Fruit fly (Drosophila melanogaster): ENCODE results near the gene ppk24.

Gene ppk24

dm6 chr3R:31265430-31265829 lies at the start of gene ppk24:
ppk24 (plus strand) TSS chr3R:31265730.
- no peak for TF ChIP-seq CG8478 (optimal IDR thresholded peaks at IDR 0.05)
- no peak for TF ChIP-seq psq (optimal IDR thresholded peaks at IDR 0.05)
- no peak for TF ChIP-seq usp (GFP tag; optimal IDR thresholded peaks at IDR 0.05)
- TF ChIP-seq EcR (GFP tag; optimal IDR thresholded peaks at IDR 0.05), result no peak
- no peak for TF ChIP-seq Dll (optimal IDR thresholded peaks at IDR 0.05)
- TF ChIP-seq pan (optimal IDR thresholded peaks at IDR 0.05), result no peak

DNA sequence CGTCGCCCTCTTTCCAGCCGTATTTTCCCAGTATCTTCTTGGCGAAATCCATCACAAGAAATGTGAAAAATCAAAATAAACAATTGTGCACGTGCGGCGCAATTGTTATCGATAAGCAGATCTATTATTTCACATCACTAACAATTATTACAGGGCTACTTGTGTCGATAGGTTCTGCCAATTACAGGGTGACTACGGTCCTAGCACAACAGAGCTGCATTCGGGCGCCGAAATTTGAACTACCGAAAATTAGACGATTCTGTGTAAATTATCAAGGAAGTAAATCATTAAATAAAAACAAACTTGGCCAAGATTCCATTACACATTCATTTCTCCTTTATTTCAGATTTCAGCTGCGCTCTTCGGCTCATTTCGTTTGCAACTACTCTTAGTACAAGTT lies 49.7 kb upstream of the ppk24 start, which contains the start of gene CG15561:
Gene CG15561 (minus strand): TSS at position 113 of the 400 bp plus-strand sequence.
- no peak for TF ChIP-seq psq (optimal IDR thresholded peaks at IDR 0.05)
- TF ChIP-seq usp (GFP tag; optimal IDR thresholded peaks at IDR 0.05), result no peak
- no peak for TF ChIP-seq EcR (GFP tag; optimal IDR thresholded peaks at IDR 0.05)
- TF ChIP-seq Dll (optimal IDR thresholded peaks at IDR 0.05), result no peak
- TF ChIP-seq pan (optimal IDR thresholded peaks at IDR 0.05), result no peak
- TF ChIP-seq CG8478 (optimal IDR thresholded peaks at IDR 0.05), result no peak

DNA sequence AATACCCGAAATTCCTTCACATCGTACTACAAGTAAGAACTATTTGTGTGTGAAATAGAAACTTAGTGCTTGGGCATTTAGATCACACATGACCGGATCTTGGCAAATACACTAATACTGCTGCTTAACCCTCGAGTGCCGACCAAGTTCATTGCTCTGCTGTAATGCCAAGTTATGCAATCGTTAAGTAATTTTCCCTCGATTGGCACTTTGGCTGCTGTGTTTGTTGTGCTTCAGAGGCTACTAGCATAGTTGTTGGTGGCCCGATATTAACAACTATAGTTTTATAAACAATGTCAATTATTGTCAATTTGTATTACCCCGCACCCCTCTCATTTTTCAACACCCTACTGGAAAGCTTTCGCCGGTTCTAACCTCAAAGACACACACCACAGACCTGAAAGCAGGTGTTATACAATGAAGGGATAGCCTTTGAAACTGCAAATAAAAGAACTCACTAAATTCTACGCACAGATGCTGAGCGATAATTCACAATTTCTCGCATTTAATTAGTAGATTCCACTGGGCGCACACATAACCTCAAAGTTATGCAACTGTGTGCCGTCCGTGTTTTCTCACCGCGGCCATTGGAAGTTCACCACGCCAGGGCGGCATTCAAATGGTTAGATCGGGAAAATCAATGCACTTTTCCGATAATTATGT lies 47.2 kb upstream of the ppk24 start:
- TF ChIP-seq pan (optimal IDR thresholded peaks at IDR 0.05) (no peak), EcR (GFP tag; optimal IDR thresholded peaks at IDR 0.05) (peak in 1 of 2 experiments; percentile 86), Dll (optimal IDR thresholded peaks at IDR 0.05) (no peak)

DNA sequence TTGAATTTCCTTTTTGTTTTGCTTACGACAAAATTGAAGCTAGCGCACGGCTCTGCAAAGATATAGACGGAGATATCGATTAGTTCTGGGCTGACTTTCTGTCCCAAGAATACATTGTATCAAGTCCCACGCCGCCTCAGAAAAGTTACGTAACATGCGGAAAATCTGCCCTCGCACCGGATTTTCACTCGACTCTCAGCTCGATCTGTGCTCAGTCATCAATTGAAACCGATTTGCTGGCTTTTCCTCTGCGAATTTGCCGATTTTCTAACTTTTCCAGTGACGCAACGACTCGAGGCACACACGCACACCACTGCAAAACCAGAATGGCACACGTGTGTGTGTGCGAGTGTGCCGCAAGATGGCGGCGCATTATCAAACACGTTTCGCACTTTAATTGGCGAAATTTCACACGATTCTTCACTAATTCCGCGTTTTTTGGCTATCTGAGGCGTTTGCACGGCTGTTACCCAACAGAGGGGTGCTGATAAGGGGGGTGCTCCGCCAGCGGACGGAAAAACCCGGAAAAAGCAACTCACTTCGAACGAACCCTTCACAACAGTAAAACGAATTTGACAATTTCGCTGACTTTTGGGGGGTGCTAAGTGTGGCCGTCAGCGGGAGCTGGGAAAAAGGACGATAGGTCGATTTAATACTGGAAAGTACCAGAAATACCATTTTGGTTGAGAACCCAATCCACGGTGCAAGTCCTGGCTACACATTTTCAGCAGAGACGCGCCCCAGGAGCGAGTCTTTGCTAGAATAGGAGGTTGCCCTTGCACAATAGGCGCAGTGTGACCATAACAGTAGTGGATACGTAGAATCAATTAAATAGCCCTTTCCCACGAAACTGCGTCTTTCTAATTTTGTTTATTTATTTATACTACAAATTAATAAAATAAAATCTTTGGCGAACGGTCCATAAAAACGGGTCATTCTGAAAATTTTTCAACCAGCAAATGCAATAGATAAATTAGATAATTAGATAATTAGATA lies 46.2 kb upstream of the ppk24 start, which contains the start of gene ATPsynC:
Gene ATPsynC (minus strand): TSS at position 634 of the 996 bp plus-strand sequence.
- TF ChIP-seq usp (GFP tag; optimal IDR thresholded peaks at IDR 0.05) (no peak), Dll (optimal IDR thresholded peaks at IDR 0.05) (no peak), CG8478 (optimal IDR thresholded peaks at IDR 0.05) (no peak), pan (optimal IDR thresholded peaks at IDR 0.05) (no peak), EcR (GFP tag; optimal IDR thresholded peaks at IDR 0.05) (no peak), psq (optimal IDR thresholded peaks at IDR 0.05) (no peak)

- TF ChIP-seq Dll (optimal IDR thresholded peaks at IDR 0.05) (no peak), pan (optimal IDR thresholded peaks at IDR 0.05) (no peak), usp (GFP tag; optimal IDR thresholded peaks at IDR 0.05) (no peak)
These were observed 44.8 kb upstream of the ppk24 start, which contains the start of gene CG12054 for dm6 chr3R:31220456-31221336. CG12054 (plus strand) TSS chr3R:31220702.

DNA sequence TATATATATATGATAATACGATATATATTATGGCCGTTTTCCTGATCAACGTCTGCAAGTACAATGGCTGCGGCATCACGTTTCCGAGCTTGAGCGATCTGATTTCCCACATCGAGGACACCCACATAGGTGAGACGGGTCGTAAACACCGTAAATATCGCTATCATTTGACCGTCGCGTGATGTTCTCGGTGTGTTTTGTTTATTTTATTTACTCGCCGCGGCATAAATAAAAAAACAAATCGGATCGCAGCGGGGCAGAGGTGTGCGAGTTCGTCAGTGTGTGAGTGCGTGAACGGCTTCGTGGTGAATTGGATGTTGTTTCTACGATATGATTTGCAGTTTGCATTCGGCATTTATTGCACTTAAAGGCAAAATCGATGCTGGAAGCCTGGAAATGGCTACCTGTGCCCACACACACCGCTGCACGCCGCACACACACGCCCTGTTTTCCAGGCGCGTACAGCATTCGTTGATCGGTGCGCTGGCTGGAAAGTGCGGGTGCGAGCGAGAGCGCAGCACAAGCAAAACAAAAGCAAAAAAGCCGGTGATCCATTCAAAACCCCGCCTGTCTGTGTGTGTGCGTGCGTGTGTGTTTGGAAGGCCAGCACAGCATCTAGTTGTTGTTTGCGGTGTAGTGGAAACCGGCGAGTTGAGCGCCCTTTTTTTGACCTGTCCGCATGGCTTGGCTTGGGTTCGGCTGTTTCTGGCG lies 44.0 kb upstream of the ppk24 start:
- TF ChIP-seq CG8478 (optimal IDR thresholded peaks at IDR 0.05) (no peak), usp (GFP tag; optimal IDR thresholded peaks at IDR 0.05) (no peak), Dll (optimal IDR thresholded peaks at IDR 0.05) (no peak), psq (optimal IDR thresholded peaks at IDR 0.05) (no peak), EcR (GFP tag; optimal IDR thresholded peaks at IDR 0.05) (no peak), pan (optimal IDR thresholded peaks at IDR 0.05) (no peak)

DNA sequence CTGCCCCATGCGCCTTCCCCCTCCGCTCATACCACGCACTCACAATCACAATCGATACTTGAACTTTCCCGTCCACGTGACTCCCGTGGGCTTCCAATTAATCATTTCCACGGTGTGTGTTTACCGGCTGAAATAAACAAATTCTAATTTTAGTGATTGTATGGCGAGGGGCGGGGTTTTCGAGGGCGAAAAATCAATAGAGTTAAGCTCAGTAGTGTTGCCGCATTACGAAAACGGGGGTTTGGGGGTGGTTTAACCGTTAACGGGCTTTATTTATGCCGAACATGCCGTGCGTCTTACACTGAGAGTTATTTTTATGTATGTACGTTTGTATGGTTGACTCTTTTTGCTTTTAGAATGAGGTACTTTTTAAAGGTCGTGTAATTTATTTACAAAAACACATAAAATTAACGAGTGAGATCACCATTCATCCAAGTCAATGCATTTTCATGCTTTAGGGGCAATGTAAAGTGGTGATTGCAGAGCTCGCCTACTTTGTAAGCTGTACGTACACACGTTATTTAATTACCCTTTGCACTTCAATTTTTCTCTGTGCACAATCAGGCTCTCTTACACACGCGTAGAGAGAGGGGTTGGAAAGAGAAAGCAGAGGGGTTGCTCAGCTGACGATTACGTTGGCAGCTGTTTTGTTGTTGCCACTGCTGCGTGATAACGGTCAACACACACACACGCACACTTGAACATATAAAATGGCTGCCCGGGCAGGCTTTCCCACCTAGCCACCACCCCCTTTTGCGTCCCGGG lies 43.2 kb upstream of the ppk24 start:
- TF ChIP-seq usp (GFP tag; optimal IDR thresholded peaks at IDR 0.05) (no peak), Dll (optimal IDR thresholded peaks at IDR 0.05) (no peak), pan (optimal IDR thresholded peaks at IDR 0.05) (no peak), CG8478 (optimal IDR thresholded peaks at IDR 0.05) (no peak), EcR (GFP tag; optimal IDR thresholded peaks at IDR 0.05) (no peak), psq (optimal IDR thresholded peaks at IDR 0.05) (no peak)

DNA sequence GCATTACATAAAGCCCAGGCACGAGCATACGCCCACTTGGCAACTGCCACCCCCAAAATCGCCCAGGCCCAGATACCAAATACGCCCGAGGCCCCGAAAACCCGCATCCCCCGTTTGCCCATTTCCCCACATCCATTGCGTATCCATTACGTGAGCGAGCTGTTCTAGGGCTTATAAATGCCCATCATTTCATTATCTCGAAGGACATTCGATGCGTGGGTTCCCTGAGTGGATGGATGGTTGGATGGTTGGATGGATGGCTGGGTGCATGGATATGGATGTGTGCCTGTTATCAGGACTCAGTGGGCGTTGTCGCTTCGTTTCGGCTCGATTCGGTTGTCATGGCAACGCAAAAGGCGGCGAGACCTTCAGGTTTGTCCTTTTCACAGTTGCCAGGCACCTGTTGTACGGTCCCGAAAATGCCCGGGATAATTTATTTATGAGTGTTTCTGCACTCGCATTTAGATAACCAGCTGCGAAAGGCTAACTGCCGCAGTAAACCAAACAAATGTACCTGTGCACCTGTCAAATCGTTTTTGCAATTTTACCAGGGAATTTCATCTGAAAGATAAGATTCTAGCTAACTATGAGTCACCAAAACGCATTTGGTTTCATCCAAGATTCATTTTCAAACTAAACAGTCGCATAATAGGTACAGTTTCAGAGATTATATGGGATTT lies 42.5 kb upstream of the ppk24 start:
- no peak for TF ChIP-seq psq (optimal IDR thresholded peaks at IDR 0.05)
- TF ChIP-seq pan (optimal IDR thresholded peaks at IDR 0.05), result no peak
- no peak for TF ChIP-seq EcR (GFP tag; optimal IDR thresholded peaks at IDR 0.05)
- no peak for TF ChIP-seq CG8478 (optimal IDR thresholded peaks at IDR 0.05)
- TF ChIP-seq usp (GFP tag; optimal IDR thresholded peaks at IDR 0.05), result no peak
- TF ChIP-seq Dll (optimal IDR thresholded peaks at IDR 0.05), result no peak

dm6 chr3R:31223971-31224860 lies 41.3 kb upstream of the ppk24 start:
- no peak for TF ChIP-seq usp (GFP tag; optimal IDR thresholded peaks at IDR 0.05)
- no peak for TF ChIP-seq CG8478 (optimal IDR thresholded peaks at IDR 0.05)
- no peak for TF ChIP-seq EcR (GFP tag; optimal IDR thresholded peaks at IDR 0.05)
- TF ChIP-seq Dll (optimal IDR thresholded peaks at IDR 0.05), result no peak
- no peak for TF ChIP-seq psq (optimal IDR thresholded peaks at IDR 0.05)
- TF ChIP-seq pan (optimal IDR thresholded peaks at IDR 0.05), result no peak

All from whole organism.